Worm (Caenorhabditis elegans) whole organism, L4/young adult: ENCODE results near the gene math-8.

Experiments
- W03F9.2 ChIP-seq: fragments of 150-350 bp; optimal IDR thresholded peaks from 2 replicates; lab custom pipeline; 2014; ENCODE audit warnings: missing biosample characterization, missing genetic modification characterization
- dao-5 ChIP-seq: sonication (generic microtip); optimal IDR thresholded peaks from 2 replicates; lab custom pipeline; 2016; ENCODE audit warnings: missing genotype, missing genetic modification characterization, moderate library complexity, missing compliant biosample characterization
- him-1 ChIP-seq: sonication (generic microtip); optimal IDR thresholded peaks from 2 replicates; lab custom pipeline; 2016; ENCODE audit warnings: missing genotype, missing genetic modification reagents, missing genetic modification characterization, missing compliant biosample characterization

The math-8 gene

DNA sequence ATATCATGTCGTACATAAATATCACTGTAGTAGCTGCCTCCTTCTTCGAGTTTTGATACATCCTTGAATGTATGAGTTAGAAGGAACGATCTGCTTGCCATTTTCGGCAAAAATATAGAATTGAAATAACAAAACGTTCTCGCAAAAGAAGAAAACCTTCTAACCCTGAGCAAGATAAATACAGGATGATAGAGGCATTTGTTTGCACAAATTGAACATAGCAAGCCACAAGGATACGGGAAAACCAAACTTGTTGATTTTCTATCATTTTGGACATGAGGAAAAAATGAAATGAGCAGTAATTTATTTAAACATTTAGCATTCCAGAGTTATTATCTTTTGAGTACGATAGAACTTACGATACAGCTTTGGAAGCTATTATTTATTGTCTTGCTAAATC is at the start of gene math-8:
TSS of gene math-8 (minus strand) at position 101 of the 400 bp plus-strand sequence.
- TF ChIP-seq him-1 (tag; lab: Kevin White, UChicago) (no peak), W03F9.2 (tag; lab: Kevin White, UChicago) (no peak), dao-5 (no peak)

DNA sequence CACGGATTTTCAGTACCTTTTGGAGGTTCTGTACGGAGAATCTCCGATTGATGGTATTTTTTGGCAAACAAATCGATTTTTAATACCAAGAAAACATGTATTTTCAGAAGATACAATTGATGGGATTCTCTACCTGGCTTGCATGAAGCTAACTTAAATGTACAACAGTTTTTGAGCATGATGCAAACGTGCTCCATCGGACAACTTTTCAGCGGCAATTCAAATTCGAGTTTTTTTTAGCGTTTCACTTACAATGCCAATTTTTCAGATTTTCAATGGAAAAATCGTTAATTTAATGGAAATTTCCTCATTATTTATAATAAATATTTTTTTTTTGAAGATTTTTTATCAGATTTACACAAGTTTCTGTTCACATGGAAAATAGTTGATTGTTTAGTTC is 39.6 kb upstream of the math-8 start:
- TF ChIP-seq W03F9.2 (tag; lab: Kevin White, UChicago) = no peak
- no peak for TF ChIP-seq dao-5
- TF ChIP-seq him-1 (tag; lab: Kevin White, UChicago) = no peak

DNA sequence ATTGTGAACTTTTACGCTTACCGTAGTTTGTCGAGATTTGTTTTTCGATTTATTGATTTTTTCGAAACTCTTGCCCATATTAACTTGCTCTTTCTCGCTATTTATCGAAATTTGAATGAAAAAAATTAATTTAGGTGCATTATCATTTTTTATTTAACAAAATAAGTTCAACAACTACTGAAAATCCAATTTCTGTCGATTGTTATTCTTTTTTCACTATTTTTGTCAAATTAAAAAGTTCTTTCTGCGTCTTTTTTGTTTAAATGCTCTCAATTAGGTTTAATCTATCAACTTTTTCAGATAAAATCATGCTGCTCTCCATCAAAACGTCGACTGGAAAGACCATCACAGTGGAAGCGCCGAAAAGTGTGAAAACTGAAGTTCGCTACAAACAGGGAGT is 37.2 kb upstream of the math-8 start, which contains the start of gene F52C6.2:
TSS of gene F52C6.2 (plus strand) at position 301 of the 400 bp plus-strand sequence.
- no peak for TF ChIP-seq W03F9.2 (tag; lab: Kevin White, UChicago)
- TF ChIP-seq dao-5 = no peak
- no peak for TF ChIP-seq him-1 (tag; lab: Kevin White, UChicago)

DNA sequence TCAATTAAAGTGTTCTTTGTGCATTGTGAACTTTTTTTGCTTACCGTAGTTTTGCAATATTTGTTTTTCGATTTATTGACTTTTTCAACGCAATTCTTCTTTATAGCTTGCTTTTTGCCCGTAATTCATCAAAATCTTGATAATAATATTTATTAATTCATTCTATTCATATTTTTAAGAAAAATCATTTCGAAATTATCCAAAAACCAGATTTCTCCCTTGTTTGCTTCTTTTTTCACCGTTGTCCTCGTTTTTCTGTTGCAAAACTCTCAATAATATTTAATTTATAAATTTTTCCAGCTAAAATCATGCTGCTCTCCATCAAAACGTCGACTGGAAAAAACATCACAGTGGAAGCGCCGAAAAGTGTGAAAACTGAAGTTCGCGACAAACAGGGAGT is 35.5 kb upstream of the math-8 start, which contains the start of gene F52C6.3:
TSS of gene F52C6.3 (plus strand) at position 301 of the 400 bp plus-strand sequence.
- TF ChIP-seq him-1 (tag; lab: Kevin White, UChicago) (no peak), dao-5 (no peak), W03F9.2 (tag; lab: Kevin White, UChicago) (no peak)

DNA sequence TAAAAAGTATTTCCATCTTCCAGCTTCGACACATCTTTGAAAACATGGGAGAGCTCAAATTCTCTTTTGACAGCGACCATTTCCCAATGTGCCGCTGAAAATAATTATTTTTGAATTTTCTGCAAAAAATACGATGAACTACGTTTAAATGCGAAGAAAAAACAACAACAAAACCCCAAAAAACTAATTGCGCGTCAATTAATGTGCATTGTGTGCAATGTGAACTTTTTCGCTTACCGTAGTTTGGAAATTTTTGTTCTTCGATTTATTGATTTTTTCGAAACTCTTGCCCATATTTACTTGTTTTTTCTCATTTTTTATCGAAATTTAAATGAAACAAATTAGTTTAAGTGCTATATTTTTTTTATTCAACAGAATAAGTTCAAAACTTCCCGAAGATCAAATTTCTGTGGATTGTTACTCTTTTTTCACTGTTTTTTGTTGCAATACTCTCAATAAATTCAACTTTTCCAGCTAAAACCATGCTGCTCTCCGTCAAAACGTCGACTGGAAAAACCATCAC is 33.8 kb upstream of the math-8 start, which contains the start of the genes bath-2 and F52C6.4:
TSS of gene bath-2 (minus strand) at position 101 of the 523 bp plus-strand sequence.
TSS of gene F52C6.4 (plus strand) at position 473 of the 523 bp plus-strand sequence.
- TF ChIP-seq dao-5 (no peak), him-1 (tag; lab: Kevin White, UChicago) (no peak), W03F9.2 (tag; lab: Kevin White, UChicago) (no peak)

DNA sequence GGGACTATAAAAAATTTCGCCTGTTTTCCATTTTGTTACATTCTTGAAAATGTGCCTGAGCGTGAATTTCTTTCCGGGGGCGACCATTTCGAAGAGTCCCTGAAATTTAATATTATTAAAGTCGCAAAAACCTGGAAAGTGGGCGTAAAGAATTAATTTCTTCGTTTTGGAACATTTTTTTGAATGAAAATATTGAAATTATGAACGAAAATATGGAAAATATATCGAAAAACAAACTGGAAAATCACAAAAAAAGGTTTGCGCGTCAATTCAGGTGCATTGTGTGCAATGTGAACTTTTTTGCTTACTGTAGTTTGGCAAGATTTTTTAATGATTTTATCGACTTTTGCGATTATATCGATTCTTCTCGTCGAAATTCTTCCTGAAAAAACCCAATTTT is 32.0 kb upstream of the math-8 start, which contains the start of gene bath-7:
TSS of gene bath-7 (minus strand) at position 101 of the 400 bp plus-strand sequence.
- TF ChIP-seq him-1 (tag; lab: Kevin White, UChicago) = no peak
- no peak for TF ChIP-seq W03F9.2 (tag; lab: Kevin White, UChicago)
- TF ChIP-seq dao-5 = no peak

DNA sequence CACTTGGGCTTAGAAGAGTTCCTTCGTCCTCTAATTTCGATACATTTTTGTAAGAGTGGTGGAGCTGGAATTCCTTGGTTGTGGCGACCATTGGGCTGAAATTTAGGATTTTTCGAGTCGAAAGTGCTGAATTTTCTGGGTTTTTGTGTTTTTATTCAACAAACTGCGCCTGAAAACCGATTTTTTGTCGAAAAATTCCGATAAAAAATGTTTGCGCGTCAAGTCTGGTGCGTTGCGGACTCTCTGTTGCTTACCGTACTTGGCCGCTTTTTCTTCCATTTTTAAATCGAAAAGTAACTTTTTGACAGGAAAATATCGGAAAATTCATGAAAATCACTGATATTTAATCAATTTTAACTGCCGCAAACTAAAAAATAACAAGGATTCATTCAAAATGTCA is 28.9 kb upstream of the math-8 start, which contains the start of gene bath-4:
TSS of gene bath-4 (minus strand) at position 101 of the 400 bp plus-strand sequence.
- TF ChIP-seq dao-5 = no peak
- TF ChIP-seq W03F9.2 (tag; lab: Kevin White, UChicago) = no peak
- no peak for TF ChIP-seq him-1 (tag; lab: Kevin White, UChicago)

DNA sequence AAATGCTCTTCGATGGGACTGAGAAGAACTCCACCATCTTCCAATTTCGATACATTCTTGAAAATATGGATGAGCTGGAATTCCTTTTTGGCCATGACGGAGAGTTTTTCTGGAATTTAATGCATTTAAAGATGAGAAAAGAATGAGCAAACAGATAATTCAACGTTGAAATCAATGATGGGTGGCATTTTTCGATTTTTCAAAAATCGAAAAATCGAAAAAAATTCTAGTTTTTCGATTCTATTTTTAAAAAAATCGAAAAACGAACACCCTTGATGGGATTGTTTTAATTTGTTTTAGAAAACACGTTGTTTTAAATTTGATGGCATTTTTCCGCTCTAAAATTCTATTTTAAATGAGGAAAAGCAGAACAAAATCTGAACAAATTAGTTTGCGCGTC is 23.8 kb upstream of the math-8 start, which contains the start of gene math-31:
TSS of gene math-31 (minus strand) at position 101 of the 400 bp plus-strand sequence.
- TF ChIP-seq him-1 (tag; lab: Kevin White, UChicago) = no peak
- no peak for TF ChIP-seq dao-5
- no peak for TF ChIP-seq W03F9.2 (tag; lab: Kevin White, UChicago)

DNA sequence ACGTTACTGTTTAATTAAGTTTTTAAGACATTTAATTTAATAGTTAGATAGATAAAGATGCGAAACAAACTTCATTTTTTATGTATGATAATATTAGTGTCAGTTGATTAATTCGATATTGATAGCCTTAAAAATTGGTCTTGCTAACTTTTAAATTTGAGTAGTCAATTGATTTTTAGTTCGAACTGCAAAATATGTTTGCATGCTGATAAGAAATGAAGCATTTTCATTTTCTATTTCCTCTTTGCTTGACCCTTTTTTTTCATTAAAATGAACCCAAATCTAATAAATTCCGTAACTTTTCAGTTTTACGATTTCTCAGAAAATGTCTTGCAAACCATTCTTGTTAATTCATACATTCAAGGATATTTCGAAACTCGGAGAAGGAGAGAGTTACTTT is 16.1 kb upstream of the math-8 start, which contains the start of gene math-22:
TSS of gene math-22 (plus strand) at position 301 of the 400 bp plus-strand sequence.
- TF ChIP-seq him-1 (tag; lab: Kevin White, UChicago) (no peak), dao-5 (no peak), W03F9.2 (tag; lab: Kevin White, UChicago) (no peak)

DNA sequence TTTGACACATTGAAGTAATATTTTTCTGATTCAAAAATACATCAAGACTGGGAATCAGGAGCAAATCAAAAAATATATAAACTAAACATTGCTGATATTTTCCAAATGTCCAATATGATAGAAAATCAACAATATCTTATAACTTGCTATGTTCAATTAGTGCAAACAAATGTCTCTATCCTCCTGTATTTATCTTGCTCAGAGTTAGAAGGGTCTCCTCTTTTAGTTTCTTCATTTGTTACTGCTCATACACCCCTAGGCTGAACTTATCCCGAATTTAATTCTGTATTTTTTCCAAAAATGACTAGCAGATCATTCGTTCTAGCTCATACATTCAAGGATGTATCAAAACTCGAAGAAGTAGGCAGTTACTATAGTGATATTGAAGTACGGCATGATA is 13.0 kb upstream of the math-8 start, which contains the start of gene math-23:
TSS of gene math-23 (plus strand) at position 301 of the 400 bp plus-strand sequence.
- no peak for TF ChIP-seq W03F9.2 (tag; lab: Kevin White, UChicago)
- TF ChIP-seq dao-5 = no peak
- TF ChIP-seq him-1 (tag; lab: Kevin White, UChicago) = no peak

DNA sequence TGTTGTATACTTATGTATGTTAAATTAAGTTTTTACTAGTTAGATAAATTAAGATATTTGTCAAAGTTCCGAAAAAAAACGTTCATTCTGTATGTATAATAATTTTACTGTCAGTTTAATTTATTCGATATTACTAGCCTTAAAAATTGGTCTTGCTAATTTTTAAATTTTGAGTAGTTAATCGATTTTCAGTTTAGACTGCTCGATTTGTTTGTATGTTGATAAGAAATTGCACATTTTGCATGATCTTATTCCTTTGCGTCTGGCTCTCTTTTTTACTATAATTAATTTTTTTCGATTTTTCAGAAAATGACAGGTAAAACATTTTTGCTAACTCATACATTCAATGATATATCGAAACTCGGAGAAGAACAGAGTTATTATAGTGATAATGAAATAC is 11.0 kb upstream of the math-8 start, which contains the start of gene math-24:
TSS of gene math-24 (plus strand) at position 301 of the 400 bp plus-strand sequence.
- TF ChIP-seq W03F9.2 (tag; lab: Kevin White, UChicago) = no peak
- TF ChIP-seq him-1 (tag; lab: Kevin White, UChicago) = no peak
- TF ChIP-seq dao-5 = no peak

DNA sequence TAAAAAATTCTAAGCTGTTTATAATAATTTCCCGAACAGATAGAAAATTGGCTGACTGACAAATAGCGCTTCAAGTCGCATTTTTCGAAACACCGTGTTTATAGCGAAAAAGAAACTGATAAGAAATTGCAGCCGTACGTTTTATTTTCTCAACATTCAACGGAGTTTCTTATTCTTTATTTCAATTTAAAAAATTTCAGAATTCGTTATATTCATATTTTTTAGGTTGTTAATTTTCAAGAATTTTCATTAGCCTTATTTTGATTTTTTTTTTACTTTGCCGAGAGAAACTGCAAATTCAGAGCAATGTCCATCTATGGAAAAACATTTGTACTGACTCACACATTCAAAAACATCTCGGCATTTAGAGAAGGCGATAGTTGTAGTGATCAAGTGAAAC is 9.0 kb upstream of the math-8 start, which contains the start of gene C46F9.6:
TSS of gene C46F9.6 (plus strand) at position 301 of the 400 bp plus-strand sequence.
- no peak for TF ChIP-seq him-1 (tag; lab: Kevin White, UChicago)
- TF ChIP-seq dao-5 = no peak
- TF ChIP-seq W03F9.2 (tag; lab: Kevin White, UChicago) = no peak

DNA sequence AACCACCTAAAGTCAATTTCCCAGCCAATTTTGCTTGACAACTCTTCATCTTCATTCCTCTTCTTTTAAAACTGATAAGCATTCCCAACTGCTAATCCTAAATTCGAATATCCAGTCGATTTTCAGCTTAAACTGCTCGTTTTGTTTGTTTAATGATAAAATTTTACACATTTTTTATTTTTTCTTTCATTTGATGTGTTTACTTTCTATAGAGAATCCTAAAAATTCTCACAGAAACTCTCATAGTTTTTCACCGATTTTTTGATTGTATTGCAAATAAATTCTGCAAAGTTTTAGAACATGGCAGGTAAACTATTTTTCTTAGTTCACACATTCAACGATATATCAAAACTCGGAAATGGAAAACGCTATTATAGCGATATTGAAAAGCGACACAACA is 6.8 kb upstream of the math-8 start, which contains the start of gene math-25:
TSS of gene math-25 (plus strand) at position 301 of the 400 bp plus-strand sequence.
- TF ChIP-seq W03F9.2 (tag; lab: Kevin White, UChicago) = no peak
- no peak for TF ChIP-seq dao-5
- TF ChIP-seq him-1 (tag; lab: Kevin White, UChicago) = no peak

DNA sequence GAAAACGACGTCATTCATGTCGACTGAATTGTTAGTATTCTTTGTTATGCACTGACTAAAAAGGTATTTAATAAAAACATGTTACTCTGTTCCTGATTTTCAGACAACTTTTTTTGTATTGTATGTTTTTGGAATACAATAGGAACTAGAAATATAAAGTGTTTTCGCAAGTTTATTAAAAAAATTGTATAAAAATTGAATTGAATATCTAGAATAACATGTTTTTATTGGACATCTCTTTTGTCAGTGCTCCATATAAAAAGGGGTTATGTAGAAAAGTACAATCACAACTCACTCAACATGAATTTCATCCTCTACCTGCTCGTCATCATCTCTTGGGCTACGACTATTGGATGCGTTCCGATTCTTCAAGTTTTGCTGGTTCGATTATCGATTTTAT is 6.3 kb upstream of the math-8 start, which contains the start of gene C46F9.5:
TSS of gene C46F9.5 (plus strand) at position 301 of the 400 bp plus-strand sequence.
- TF ChIP-seq him-1 (tag; lab: Kevin White, UChicago) (no peak), W03F9.2 (tag; lab: Kevin White, UChicago) (no peak), dao-5 (no peak)
